Fruit fly (Drosophila melanogaster): ENCODE measurements around the gene dnt.
A peak's percentile ranks its signal among the peaks of the same experiment; 100 is the strongest.

Gene dnt

DNA sequence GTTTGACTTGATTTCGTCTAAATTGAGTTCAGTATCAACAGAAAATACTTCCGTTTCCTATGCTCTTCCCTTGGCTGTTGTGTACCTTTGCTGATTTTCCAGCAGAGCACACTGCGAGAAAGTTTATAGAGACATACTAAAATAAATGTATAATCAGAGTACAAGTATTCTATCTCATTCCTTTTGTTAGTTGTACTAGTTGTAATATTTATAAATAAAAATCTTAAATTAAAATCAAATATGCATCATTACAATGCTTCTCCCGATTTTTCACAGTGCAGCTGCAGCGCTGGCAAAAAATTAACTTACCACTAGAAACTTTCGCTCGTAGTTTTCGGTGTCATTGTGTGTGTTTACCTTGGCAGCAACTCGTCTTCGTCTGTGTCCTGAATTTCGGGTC, 28.0 kb downstream of the dnt start (continued):
- TF ChIP-seq abd-A (tag; optimal IDR thresholded peaks at IDR 0.05): no peak
- no peak for TF ChIP-seq chm (GFP tag; IDR thresholded peaks at IDR 0.05)
- no peak for TF ChIP-seq kay (GFP tag; optimal IDR thresholded peaks at IDR 0.05)
- no peak for TF ChIP-seq exex (tag; optimal IDR thresholded peaks at IDR 0.05)
- TF ChIP-seq Rfx (GFP tag; IDR thresholded peaks at IDR 0.05): peak; percentile 44
- peak; percentile 34 for TF ChIP-seq CG8944 (GFP tag; optimal IDR thresholded peaks at IDR 0.05)
- TF ChIP-seq Fer2 (tag; optimal IDR thresholded peaks at IDR 0.05): no peak
- TF ChIP-seq sim (GFP tag; IDR thresholded peaks at IDR 0.05): no peak
- TF ChIP-seq Aef1 (GFP tag; IDR thresholded peaks at IDR 0.05): peak; percentile 38; the same call in 2 of the 3 replicates
- TF ChIP-seq pita (GFP tag; optimal IDR thresholded peaks at IDR 0.05): no peak
- peak; percentile 43; the same call in 1 of the 2 replicates for TF ChIP-seq CG1024 (GFP tag; IDR thresholded peaks at IDR 0.05)
- no peak for TF ChIP-seq D (optimal IDR thresholded peaks at IDR 0.05)
- TF ChIP-seq D (GFP tag; optimal IDR thresholded peaks at IDR 0.05): peak; percentile 47
- TF ChIP-seq az2 (GFP tag; optimal IDR thresholded peaks at IDR 0.05): peak; percentile 59
- TF ChIP-seq CG3847 (GFP tag; IDR thresholded peaks at IDR 0.05): 0 out of 2 replicates have a peak, but pooled peaks have one; percentile 25
- TF ChIP-seq CG18764 (GFP tag; optimal IDR thresholded peaks at IDR 0.05): peak; percentile 23
- no peak for TF ChIP-seq CG16779 (GFP tag; IDR thresholded peaks at IDR 0.05)
- TF ChIP-seq gt (GFP tag; IDR thresholded peaks at IDR 0.05): no peak
- TF ChIP-seq CG14050 (GFP tag; IDR thresholded peaks at IDR 0.05): 0 out of 3 replicates have a peak, but pooled peaks have one; percentile 17
- peak; percentile 62 for TF ChIP-seq fd96Cb (tag; optimal IDR thresholded peaks at IDR 0.05)
- TF ChIP-seq otp (GFP tag; IDR thresholded peaks at IDR 0.05): no peak
- TF ChIP-seq Meics (GFP tag; optimal IDR thresholded peaks at IDR 0.05): peak; percentile 53
- TF ChIP-seq CG10565 (GFP tag; optimal IDR thresholded peaks at IDR 0.05): no peak
- peak; percentile 17 for TF ChIP-seq CG13296 (GFP tag; optimal IDR thresholded peaks at IDR 0.05)
- peak; percentile 14 for TF ChIP-seq CG8089 (GFP tag; optimal IDR thresholded peaks at IDR 0.05)
- TF ChIP-seq ems (GFP tag; optimal IDR thresholded peaks at IDR 0.05): peak; percentile 42
- peak; percentile 50 for TF ChIP-seq CG10209 (GFP tag; optimal IDR thresholded peaks at IDR 0.05)
- peak; percentile 54; the same call in 1 of the 2 replicates for TF ChIP-seq CG8765 (GFP tag; IDR thresholded peaks at IDR 0.05)
- TF ChIP-seq NFAT (GFP tag; IDR thresholded peaks at IDR 0.05): no peak
- peak; percentile 26 for TF ChIP-seq Atf3 (GFP tag; optimal IDR thresholded peaks at IDR 0.05)
- peak; percentile 42; the same call in 2 of the 3 replicates for TF ChIP-seq B-H1 (GFP tag; IDR thresholded peaks at IDR 0.05)
- TF ChIP-seq gem (tag; optimal IDR thresholded peaks at IDR 0.05): peak; percentile 79
- peak; percentile 59 for TF ChIP-seq CG7839 (tag; optimal IDR thresholded peaks at IDR 0.05)
- TF ChIP-seq dati (GFP tag; IDR thresholded peaks at IDR 0.05): no peak
- peak; percentile 17 for TF ChIP-seq ewg (GFP tag; optimal IDR thresholded peaks at IDR 0.05)
- TF ChIP-seq scrt (GFP tag; optimal IDR thresholded peaks at IDR 0.05): peak; percentile 27
- TF ChIP-seq ken (GFP tag; IDR thresholded peaks at IDR 0.05): peak; percentile 52; the same call in 1 of the 3 replicates
- TF ChIP-seq CG3726 (GFP tag; IDR thresholded peaks at IDR 0.05): no peak
- TF ChIP-seq Lhr (GFP tag; optimal IDR thresholded peaks at IDR 0.05): peak; percentile 14
- TF ChIP-seq Sry-β (GFP tag; optimal IDR thresholded peaks at IDR 0.05): no peak
- no peak for TF ChIP-seq CG4730 (GFP tag; IDR thresholded peaks at IDR 0.05)
- peak; percentile 62 for TF ChIP-seq HLH3B (GFP tag; IDR thresholded peaks at IDR 0.05)
- no peak for TF ChIP-seq CG31388 (GFP tag; optimal IDR thresholded peaks at IDR 0.05)
- TF ChIP-seq en (GFP tag; optimal IDR thresholded peaks at IDR 0.05): peak; percentile 2
- no peak for TF ChIP-seq CG5953 (GFP tag; IDR thresholded peaks at IDR 0.05)
- peak; percentile 53 for TF ChIP-seq CG6813 (GFP tag; optimal IDR thresholded peaks at IDR 0.05)
- TF ChIP-seq Max (GFP tag; optimal IDR thresholded peaks at IDR 0.05): peak; percentile 43
- TF ChIP-seq CG15269 (tag; optimal IDR thresholded peaks at IDR 0.05): peak; percentile 21
- no peak for TF ChIP-seq CrebB (tag; optimal IDR thresholded peaks at IDR 0.05)
- TF ChIP-seq jumu (GFP tag; optimal IDR thresholded peaks at IDR 0.05): no peak
- no peak for TF ChIP-seq CG11085 (GFP tag; IDR thresholded peaks at IDR 0.05)
- TF ChIP-seq gsb-n (tag; optimal IDR thresholded peaks at IDR 0.05): peak; percentile 52

Measured in whole organism, embryonic.